Fruit fly (Drosophila melanogaster): ENCODE measurements around the gene CG8036.

The CG8036 gene

DNA sequence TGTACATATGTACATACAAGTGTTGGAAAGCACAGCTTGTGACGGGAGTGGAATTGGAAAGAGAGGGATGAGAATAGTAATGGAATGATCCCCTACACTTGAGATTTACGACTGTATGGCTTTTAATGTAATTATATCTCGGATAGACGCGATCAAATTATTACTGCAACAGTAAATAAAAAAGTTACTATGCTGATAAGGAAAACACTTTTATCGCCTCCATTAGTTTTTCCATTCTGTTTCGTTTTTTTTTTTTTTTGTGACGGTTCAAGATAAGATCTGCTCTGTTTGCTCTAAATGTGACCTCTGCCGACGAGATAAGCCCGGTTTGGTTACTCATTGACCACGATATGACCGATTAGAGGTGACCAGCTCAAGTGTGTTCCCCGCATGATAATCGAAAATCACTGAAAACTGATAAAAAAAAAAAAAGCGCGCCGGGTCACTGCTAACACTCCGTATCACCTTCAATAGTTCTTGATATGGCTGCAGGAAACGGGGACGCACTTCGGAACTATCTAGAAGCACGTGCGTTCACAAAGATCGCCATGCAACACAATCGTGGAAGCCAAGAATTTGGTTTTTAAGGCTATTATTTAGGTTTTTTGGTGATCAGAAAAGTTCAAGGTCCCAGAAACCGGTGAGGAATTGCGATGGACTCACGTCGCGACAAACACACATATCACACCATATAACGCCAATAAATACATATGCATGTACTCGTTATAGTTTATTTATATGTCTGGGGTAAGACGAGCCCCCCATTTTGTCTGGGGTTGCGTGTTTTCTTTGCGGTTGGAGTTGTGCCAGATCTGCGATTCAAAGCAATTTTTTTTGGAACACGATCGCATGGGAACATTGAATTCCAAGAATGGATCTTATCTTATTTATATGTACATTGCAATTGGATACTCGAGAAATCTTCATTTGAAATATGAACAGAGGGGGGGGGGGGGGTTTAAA lies 3.1 kb downstream of the CG8036 start, which contains the start of gene p (continued):
- TF ChIP-seq MBD-R2 (GFP tag; IDR thresholded peaks at IDR 0.05) (peak; percentile 30; the same call in 1 of the 2 replicates), Jarid2 (GFP tag; optimal IDR thresholded peaks at IDR 0.05) (no peak), CG13894 (tag; optimal IDR thresholded peaks at IDR 0.05) (peak; percentile 32), p53 (GFP tag; optimal IDR thresholded peaks at IDR 0.05) (no peak), CoRest (tag; optimal IDR thresholded peaks at IDR 0.05) (peak; percentile 11), trh (GFP tag; optimal IDR thresholded peaks at IDR 0.05) (no peak), bbx (GFP tag; IDR thresholded peaks at IDR 0.05; ENCODE audit: partially characterized antibody) (no peak), Asciz (GFP tag; optimal IDR thresholded peaks at IDR 0.05) (peak; percentile 36), CG7928 (GFP tag; optimal IDR thresholded peaks at IDR 0.05) (no peak), CG10267 (tag; optimal IDR thresholded peaks at IDR 0.05) (peak; percentile 77), CG3163 (GFP tag; optimal IDR thresholded peaks at IDR 0.05) (peak; percentile 29), Hr39 (optimal IDR thresholded peaks at IDR 0.05) (no peak), en (GFP tag; optimal IDR thresholded peaks at IDR 0.05) (no peak), fd3F (GFP tag; optimal IDR thresholded peaks at IDR 0.05) (no peak), NK7.1 (GFP tag; optimal IDR thresholded peaks at IDR 0.05) (peak; percentile 10), CG17186 (GFP tag; optimal IDR thresholded peaks at IDR 0.05) (no peak), Vsx1 (GFP tag; optimal IDR thresholded peaks at IDR 0.05) (no peak), cad (GFP tag; optimal IDR thresholded peaks at IDR 0.05) (no peak), grau (tag; optimal IDR thresholded peaks at IDR 0.05) (peak; percentile 15), ro (GFP tag; IDR thresholded peaks at IDR 0.05) (no peak), CG12659 (GFP tag; optimal IDR thresholded peaks at IDR 0.05) (peak; percentile 43), CG12155 (GFP tag; optimal IDR thresholded peaks at IDR 0.05) (peak; percentile 26), CG12391 (tag; optimal IDR thresholded peaks at IDR 0.05) (peak; percentile 17), CG12236 (GFP tag; optimal IDR thresholded peaks at IDR 0.05) (peak; percentile 35), CG7963 (GFP tag; IDR thresholded peaks at IDR 0.05; ENCODE audit: partially characterized antibody) (no peak), gsb-n (tag; optimal IDR thresholded peaks at IDR 0.05) (no peak), CG14860 (GFP tag; IDR thresholded peaks at IDR 0.05; ENCODE audit: partially characterized antibody) (no peak), da (GFP tag; optimal IDR thresholded peaks at IDR 0.05) (no peak), CG2889 (GFP tag; IDR thresholded peaks at IDR 0.05) (no peak), CG4854 (GFP tag; optimal IDR thresholded peaks at IDR 0.05) (no peak), CG12769 (tag; optimal IDR thresholded peaks at IDR 0.05) (no peak), CG11085 (GFP tag; IDR thresholded peaks at IDR 0.05) (no peak), onecut (GFP tag; IDR thresholded peaks at IDR 0.05) (0 out of 2 replicates have a peak, but pooled peaks have one; percentile 12), Oli (tag; optimal IDR thresholded peaks at IDR 0.05) (peak; percentile 17), wdn (GFP tag; IDR thresholded peaks at IDR 0.05) (0 out of 2 replicates have a peak, but pooled peaks have one; percentile 21), CG31388 (GFP tag; optimal IDR thresholded peaks at IDR 0.05) (no peak), tgo (GFP tag; IDR thresholded peaks at IDR 0.05) (no peak), Doc2 (GFP tag; IDR thresholded peaks at IDR 0.05) (no peak), nerfin-1 (tag; optimal IDR thresholded peaks at IDR 0.05) (peak; percentile 57), CG8924 (tag; optimal IDR thresholded peaks at IDR 0.05) (peak; percentile 21), ewg (GFP tag; optimal IDR thresholded peaks at IDR 0.05) (no peak), CG42726 (GFP tag; IDR thresholded peaks at IDR 0.05; ENCODE audit: partially characterized antibody) (no peak), CkIIα-i1 (GFP tag; IDR thresholded peaks at IDR 0.05) (no peak), CG17912 (GFP tag; optimal IDR thresholded peaks at IDR 0.05) (no peak), CG6254 (GFP tag; optimal IDR thresholded peaks at IDR 0.05) (peak; percentile 26), YL-1 (GFP tag; optimal IDR thresholded peaks at IDR 0.05) (peak; percentile 16), phol (tag; optimal IDR thresholded peaks at IDR 0.05) (peak; percentile 38), danr (GFP tag; IDR thresholded peaks at IDR 0.05) (no peak)

All from whole organism, embryonic.